Worm (Caenorhabditis elegans) whole organism, L1 larva: ENCODE results near the gene mul-1.

Experiments
- C04F5.9 ChIP-seq: sonication (generic microtip); optimal IDR thresholded peaks from 2 replicates; lab custom pipeline; 2016; ENCODE audit warnings: missing genetic modification characterization, missing compliant biosample characterization
- alr-1 ChIP-seq: fragments of 200-800 bp; sonication (Bioruptor generic); optimal IDR thresholded peaks from 2 replicates; lab custom pipeline; 2018; ENCODE audit warnings: borderline replicate concordance, mild to moderate bottlenecking, missing genetic modification characterization, missing compliant biosample characterization
- ceh-63 ChIP-seq: fragments of 200-800 bp; sonication (Bioruptor generic); optimal IDR thresholded peaks from 2 replicates; lab custom pipeline; 2018; ENCODE audit warnings: mild to moderate bottlenecking, missing genetic modification characterization, missing compliant biosample characterization
- ceh-8 ChIP-seq: fragments of 200-800 bp; sonication (Bioruptor generic); optimal IDR thresholded peaks from 2 replicates; lab custom pipeline; 2018; ENCODE audit warnings: mild to moderate bottlenecking, missing genetic modification characterization, moderate library complexity, missing compliant biosample characterization
- ceh-90 ChIP-seq: sonication (generic microtip); optimal IDR thresholded peaks from 2 replicates; lab custom pipeline; 2016; ENCODE audit warnings: missing genetic modification characterization, missing compliant biosample characterization
- efl-1 ChIP-seq, 4 experiments: fragments of 150-350 bp; optimal IDR thresholded peaks in 3 of 4; peaks in 1 of 4; 1 replicate in 1 of 4; 2 replicates in 3 of 4; lab custom pipeline; 2014; ENCODE audit warnings: missing biosample characterization in 2 of 4, missing genetic modification characterization in 2 of 4, missing genetic modification reagents in 2 of 4
- egl-13 ChIP-seq: sonication (generic microtip); optimal IDR thresholded peaks from 2 replicates; lab custom pipeline; 2016; ENCODE audit warnings: missing genotype, missing genetic modification reagents, missing genetic modification characterization, missing compliant biosample characterization
- elt-2 ChIP-seq: sonication (generic microtip); optimal IDR thresholded peaks from 2 replicates; lab custom pipeline; 2016; ENCODE audit warnings: missing genetic modification characterization, mild to moderate bottlenecking, inconsistent platforms, missing compliant biosample characterization, missing genetic modification reagents
- elt-3 ChIP-seq, 6 experiments: fragments of 150-350 bp in 1 of 6; sonication (generic microtip); optimal IDR thresholded peaks; 2 replicates each; lab custom pipeline; 2017 to 2018; ENCODE audit warnings: missing biosample characterization in 6 of 6, missing genetic modification characterization in 6 of 6, inconsistent platforms in 1 of 6
- fkh-10 ChIP-seq: sonication (generic microtip); optimal IDR thresholded peaks from 2 replicates; lab custom pipeline; 2017; ENCODE audit warnings: missing biosample characterization, missing genetic modification reagents, missing genetic modification characterization
- fkh-4 ChIP-seq: sonication (generic microtip); optimal IDR thresholded peaks from 2 replicates; lab custom pipeline; 2016; ENCODE audit warnings: missing compliant biosample characterization, missing genetic modification characterization, borderline replicate concordance
- fos-1 ChIP-seq: fragments of 150-350 bp; optimal IDR thresholded peaks from 2 replicates; lab custom pipeline; 2014; ENCODE audit warnings: missing biosample characterization, missing genetic modification characterization
- hlh-17 ChIP-seq: fragments of 200-800 bp; sonication (Bioruptor generic); optimal IDR thresholded peaks from 2 replicates; lab custom pipeline; 2018; ENCODE audit warnings: missing genetic modification characterization, mild to moderate bottlenecking, missing compliant biosample characterization, moderate library complexity, borderline replicate concordance
- hlh-4 ChIP-seq: sonication (generic microtip); optimal IDR thresholded peaks from 2 replicates; lab custom pipeline; 2016; ENCODE audit warnings: mild to moderate bottlenecking, missing genetic modification characterization, missing compliant biosample characterization
- jun-1 ChIP-seq: fragments of 150-350 bp; optimal IDR thresholded peaks from 2 replicates; lab custom pipeline; 2014; ENCODE audit warnings: missing biosample characterization, missing genetic modification reagents, missing genetic modification characterization
- lin-14 ChIP-seq: fragments of 200-800 bp; sonication (Bioruptor generic); optimal IDR thresholded peaks from 2 replicates; lab custom pipeline; 2018; ENCODE audit warnings: mild to moderate bottlenecking, missing genetic modification characterization, moderate library complexity, missing compliant biosample characterization
- lin-15B ChIP-seq: fragments of 150-350 bp; sonication (generic microtip); optimal IDR thresholded peaks from 3 replicates; lab custom pipeline; 2014; ENCODE audit warnings: missing biosample characterization, missing genetic modification characterization
- lin-35 ChIP-seq, 2 experiments: fragments of 150-350 bp; optimal IDR thresholded peaks; 2 replicates each; lab custom pipeline; 2014; ENCODE audit warnings: missing biosample characterization in 2 of 2, missing genetic modification characterization in 2 of 2, missing genetic modification reagents in 2 of 2
- lin-39 ChIP-seq: fragments of 150-350 bp; optimal IDR thresholded peaks from 2 replicates; lab custom pipeline; 2014; ENCODE audit warnings: missing biosample characterization, missing genetic modification reagents, missing genetic modification characterization
- lir-3 ChIP-seq: sonication (generic microtip); optimal IDR thresholded peaks from 2 replicates; lab custom pipeline; 2016; ENCODE audit warnings: mild to moderate bottlenecking, missing genetic modification characterization, moderate library complexity, missing compliant biosample characterization; ENCODE audit not compliant: poor library complexity
- mdl-1 ChIP-seq, 2 experiments: fragments of 150-350 bp; optimal IDR thresholded peaks; 2 replicates each; lab custom pipeline; 2014 to 2017; ENCODE audit warnings: missing biosample characterization in 2 of 2, missing genetic modification characterization in 2 of 2, inconsistent platforms in 1 of 2
- mef-2 ChIP-seq: fragments of 150-350 bp; optimal IDR thresholded peaks from 2 replicates; lab custom pipeline; 2014; ENCODE audit warnings: missing biosample characterization, missing genetic modification characterization
- nhr-11 ChIP-seq: fragments of 150-350 bp; optimal IDR thresholded peaks from 2 replicates; lab custom pipeline; 2014; ENCODE audit warnings: missing biosample characterization, missing genetic modification characterization
- nhr-12 ChIP-seq: sonication (generic microtip); optimal IDR thresholded peaks from 2 replicates; lab custom pipeline; 2017; ENCODE audit warnings: missing biosample characterization, missing genetic modification characterization
- nhr-20 ChIP-seq: sonication (generic microtip); optimal IDR thresholded peaks from 2 replicates; lab custom pipeline; 2016; ENCODE audit warnings: mild to moderate bottlenecking, missing genetic modification characterization, missing compliant biosample characterization
- nhr-47 ChIP-seq: sonication (generic microtip); optimal IDR thresholded peaks from 2 replicates; lab custom pipeline; 2016; ENCODE audit warnings: mild to moderate bottlenecking, missing genetic modification characterization, moderate library complexity, missing compliant biosample characterization
- nhr-71 ChIP-seq: sonication (generic microtip); optimal IDR thresholded peaks from 2 replicates; lab custom pipeline; 2016; ENCODE audit warnings: mild to moderate bottlenecking, missing genetic modification characterization, moderate library complexity, missing compliant biosample characterization
- nhr-76 ChIP-seq: sonication (generic microtip); optimal IDR thresholded peaks from 2 replicates; lab custom pipeline; 2017; ENCODE audit warnings: missing biosample characterization, missing genetic modification characterization
- nhr-85 ChIP-seq: sonication (generic microtip); peaks from one replicate; lab custom pipeline; 2016; ENCODE audit warnings: missing genetic modification characterization, inconsistent platforms, missing compliant biosample characterization
- nhr-90 ChIP-seq: sonication (generic microtip); optimal IDR thresholded peaks from 2 replicates; lab custom pipeline; 2016; ENCODE audit warnings: mild to moderate bottlenecking, missing genetic modification characterization, missing compliant biosample characterization; ENCODE audit not compliant: poor library complexity
- pag-3 ChIP-seq: sonication (generic microtip); optimal IDR thresholded peaks from 2 replicates; lab custom pipeline; 2017; ENCODE audit warnings: missing genetic modification characterization, mild to moderate bottlenecking, missing compliant biosample characterization, antibody characterized with exemption, borderline replicate concordance; ENCODE audit not compliant: insufficient read depth
- pqm-1 ChIP-seq: sonication (generic microtip); optimal IDR thresholded peaks from 3 replicates; lab custom pipeline; 2017; ENCODE audit warnings: missing biosample characterization, missing genetic modification characterization
- rnt-1 ChIP-seq: sonication (generic microtip); optimal IDR thresholded peaks from 2 replicates; lab custom pipeline; 2016; ENCODE audit warnings: mild to moderate bottlenecking, missing genetic modification characterization, moderate library complexity, missing compliant biosample characterization
- skn-1 ChIP-seq: fragments of 150-350 bp; optimal IDR thresholded peaks from 2 replicates; lab custom pipeline; 2014; ENCODE audit warnings: missing biosample characterization, missing genetic modification characterization
- snu-23 ChIP-seq: sonication (generic microtip); optimal IDR thresholded peaks from 2 replicates; lab custom pipeline; 2016; ENCODE audit warnings: missing genetic modification characterization, missing compliant biosample characterization
- sox-4 ChIP-seq: sonication (generic microtip); optimal IDR thresholded peaks from 2 replicates; lab custom pipeline; 2016; ENCODE audit warnings: missing genetic modification characterization, missing compliant biosample characterization
- sptf-1 ChIP-seq: fragments of 150-350 bp; optimal IDR thresholded peaks from 2 replicates; lab custom pipeline; 2014; ENCODE audit warnings: missing biosample characterization, missing genetic modification characterization
- swsn-7 ChIP-seq: sonication (generic microtip); optimal IDR thresholded peaks from 2 replicates; lab custom pipeline; 2016; ENCODE audit warnings: missing genetic modification characterization, missing compliant biosample characterization
- tbx-2 ChIP-seq: sonication (generic microtip); optimal IDR thresholded peaks from 2 replicates; lab custom pipeline; 2016; ENCODE audit warnings: missing genetic modification characterization, missing compliant biosample characterization
- unc-130 ChIP-seq: fragments of 150-350 bp; optimal IDR thresholded peaks from 2 replicates; lab custom pipeline; 2017; ENCODE audit warnings: missing biosample characterization, missing genetic modification characterization, inconsistent platforms
- unc-30 ChIP-seq: sonication (generic microtip); optimal IDR thresholded peaks from 2 replicates; lab custom pipeline; 2017; ENCODE audit warnings: missing biosample characterization, missing genetic modification characterization
- unc-86 ChIP-seq: sonication (generic microtip); optimal IDR thresholded peaks from 2 replicates; lab custom pipeline; 2016; ENCODE audit warnings: missing genetic modification characterization, missing compliant biosample characterization
- zag-1 ChIP-seq: fragments of 150-350 bp; optimal IDR thresholded peaks from 2 replicates; lab custom pipeline; 2014; ENCODE audit warnings: missing biosample characterization, missing genetic modification characterization
- ztf-11 ChIP-seq, 2 experiments: sonication (generic microtip); optimal IDR thresholded peaks; 2 replicates each; lab custom pipeline; 2016 to 2017; ENCODE audit warnings: missing genetic modification characterization in 2 of 2, missing biosample characterization in 1 of 2, missing compliant biosample characterization in 1 of 2
- ztf-4 ChIP-seq: fragments of 150-350 bp; optimal IDR thresholded peaks from 2 replicates; lab custom pipeline; 2014; ENCODE audit warnings: missing biosample characterization, missing genetic modification characterization

The mul-1 gene

ce11 chrIV:4123083-4123482 lies at the start of gene mul-1:
Gene mul-1, minus strand, starts transcription at chrIV:4123166.
- no peak for TF ChIP-seq sptf-1 (tag; lab: Kevin White, UChicago)
- TF ChIP-seq rnt-1 (tag; lab: Kevin White, UChicago), result no peak
- TF ChIP-seq elt-2, result peak; percentile 59
- TF ChIP-seq efl-1 (optimal IDR thresholded peaks at IDR 0.05; lab: Kevin White, UChicago), result no peak
- peak in 1 of 2 experiments; percentile 37 for TF ChIP-seq efl-1 (GFP tag; optimal IDR thresholded peaks at IDR 0.05 in 1 of 2; lab: Kevin White, UChicago)
- TF ChIP-seq pqm-1 (tag; lab: Kevin White, UChicago), result no peak
- TF ChIP-seq, all 84 proteins: peak for 2

DNA sequence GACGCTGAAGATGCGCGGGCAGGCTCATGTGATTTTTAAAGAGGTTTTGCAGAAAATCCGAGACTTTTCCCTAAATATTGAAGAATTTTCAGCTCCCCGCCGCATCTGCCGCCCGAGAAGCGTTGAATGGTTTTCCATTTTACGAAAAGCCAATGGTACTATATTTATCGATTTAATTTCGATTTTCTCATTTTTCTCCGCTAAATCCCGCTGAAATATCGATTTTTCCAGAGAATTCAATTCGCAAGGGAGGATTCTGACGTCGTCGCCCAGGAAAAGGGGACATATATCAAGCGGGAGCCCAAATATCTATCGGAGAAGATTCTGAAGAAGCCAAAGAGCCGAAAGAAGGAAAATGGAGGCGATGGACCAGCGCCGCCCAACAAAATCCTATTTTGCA lies 49.3 kb upstream of the mul-1 start:
- TF ChIP-seq snu-23 (GFP tag; lab: Kevin White, UChicago) (no peak), lin-14 (GFP tag; lab: Kevin White, UChicago) (no peak), sptf-1 (tag; lab: Kevin White, UChicago) (no peak), skn-1 (no peak), jun-1 (no peak), zag-1 (tag; lab: Kevin White, UChicago) (no peak), fos-1 (tag; lab: Kevin White, UChicago) (no peak), ztf-4 (tag; lab: Kevin White, UChicago) (no peak), alr-1 (no peak), nhr-85 (no peak), nhr-11 (tag; lab: Kevin White, UChicago) (no peak), elt-2 (no peak), tbx-2 (tag; lab: Kevin White, UChicago) (no peak), rnt-1 (tag; lab: Kevin White, UChicago) (no peak), nhr-90 (no peak), lin-35 (GFP tag; optimal IDR thresholded peaks at IDR 0.05; lab: Kevin White, UChicago) (no peak), pag-3 (no peak), pqm-1 (tag; lab: Kevin White, UChicago) (no peak), elt-3 (tag; optimal IDR thresholded peaks at IDR 0.05; lab: Kevin White, UChicago) (no peak), nhr-76 (tag; lab: Kevin White, UChicago) (no peak)

ce11 chrIV:4171531-4172163 lies 48.7 kb upstream of the mul-1 start, which contains the start of the genes K08D10.13 and rnp-2:
Gene K08D10.13, minus strand, starts transcription at chrIV:4171581.
Gene rnp-2, plus strand, starts transcription at chrIV:4172076.
- TF ChIP-seq lin-15B (tag; lab: Kevin White, UChicago) (peak; percentile 73), pqm-1 (tag; lab: Kevin White, UChicago) (no peak), mdl-1 (tag; optimal IDR thresholded peaks at IDR 0.05; lab: Kevin White, UChicago) (no peak), ztf-11 (tag; optimal IDR thresholded peaks at IDR 0.05; lab: Kevin White, UChicago) (peak in 1 of 2 experiments; percentile 59), lir-3 (tag; lab: Kevin White, UChicago) (no peak), rnt-1 (tag; lab: Kevin White, UChicago) (peak; percentile 88), nhr-76 (tag; lab: Kevin White, UChicago) (no peak), fkh-4 (tag; lab: Kevin White, UChicago) (peak; percentile 21), tbx-2 (tag; lab: Kevin White, UChicago) (peak; percentile 60), elt-3 (tag; optimal IDR thresholded peaks at IDR 0.05; lab: Kevin White, UChicago) (no peak), nhr-20 (tag; lab: Kevin White, UChicago) (peak; percentile 27), nhr-12 (tag; lab: Kevin White, UChicago) (no peak), ceh-8 (GFP tag; lab: Kevin White, UChicago) (no peak), snu-23 (GFP tag; lab: Kevin White, UChicago) (no peak), sptf-1 (tag; lab: Kevin White, UChicago) (no peak), lin-39 (tag; lab: Kevin White, UChicago) (no peak), nhr-71 (peak; percentile 69), fkh-10 (GFP tag; lab: Kevin White, UChicago) (peak; percentile 1), elt-2 (no peak), ceh-63 (GFP tag; lab: Kevin White, UChicago) (no peak), egl-13 (peak; percentile 18), sox-4 (tag; lab: Kevin White, UChicago) (peak; percentile 27), zag-1 (tag; lab: Kevin White, UChicago) (no peak), hlh-17 (GFP tag; lab: Kevin White, UChicago) (no peak), unc-30 (tag; lab: Kevin White, UChicago) (no peak), jun-1 (no peak), C04F5.9 (tag; lab: Kevin White, UChicago) (peak; percentile 16), ceh-90 (tag; lab: Kevin White, UChicago) (peak; percentile 79), swsn-7 (peak; percentile 54), unc-86 (no peak), unc-130 (tag; lab: Kevin White, UChicago) (peak; percentile 22), pag-3 (no peak), lin-14 (GFP tag; lab: Kevin White, UChicago) (peak; percentile 60), mef-2 (tag; lab: Kevin White, UChicago) (no peak), hlh-4 (no peak), nhr-47 (peak; percentile 66)
